Comparison of ENCODE assay signal across 5 fruit fly cellular contexts in the genomic region with DNA sequence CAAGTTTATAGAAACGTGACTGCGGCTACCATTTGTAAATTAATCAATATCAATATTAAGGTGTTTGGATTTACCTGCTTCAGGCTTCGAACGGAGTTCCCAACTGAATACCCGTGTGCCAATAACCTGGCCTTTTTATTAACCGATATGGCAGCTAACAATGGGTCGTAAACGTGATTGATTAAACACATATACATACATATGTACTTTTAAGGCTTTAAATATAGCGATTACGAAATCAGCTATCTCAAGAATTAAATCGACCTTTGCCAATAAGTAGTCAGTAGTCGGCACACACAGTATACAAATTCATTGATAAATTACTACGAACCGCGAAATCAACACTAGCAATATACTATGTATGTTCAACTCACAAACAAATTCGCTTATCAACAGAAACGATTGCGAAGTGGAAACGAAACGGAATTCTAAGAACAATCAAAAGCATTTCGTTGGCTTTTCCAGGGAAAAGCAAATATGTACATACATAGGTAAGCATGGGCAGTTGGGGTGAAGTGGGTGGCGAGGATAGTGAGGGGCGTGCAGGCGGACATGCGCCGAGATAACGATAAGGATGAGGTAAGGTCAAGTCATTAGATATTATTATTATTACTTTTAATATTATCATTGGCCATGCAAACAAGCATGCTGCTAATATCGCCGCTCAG.
A peak's percentile ranks its signal among the peaks of the same experiment; 100 is the strongest.
TF ChIP-seq lines count a peak whose summit lies in the region.

No protein-coding gene starts in this region.

- peak; percentile 6 for TF ChIP-seq CTCF in whole organism, embryonic (GFP tag; optimal IDR thresholded peaks at IDR 0.05; lab: Kevin White, UChicago)

TF ChIP-seq in whole organism, adult, 20 proteins besides CTCF, POLR2A, EP300 and RAD21 (continues in another document):
- TF ChIP-seq CG14711 (tag; optimal IDR thresholded peaks at IDR 0.05; lab: Kevin White, UChicago) (peak; percentile 60), CG11617 (GFP tag; optimal IDR thresholded peaks at IDR 0.05; lab: Kevin White, UChicago) (peak; percentile 58), cic (GFP tag; optimal IDR thresholded peaks at IDR 0.05; lab: Kevin White, UChicago) (peak; percentile 100), Mnt (GFP tag; optimal IDR thresholded peaks at IDR 0.05; lab: Kevin White, UChicago) (peak; percentile 76), CG1620 (GFP tag; optimal IDR thresholded peaks at IDR 0.05; lab: Kevin White, UChicago) (peak; percentile 11), CG7045 (GFP tag; optimal IDR thresholded peaks at IDR 0.05; lab: Kevin White, UChicago) (peak; percentile 87), tj (GFP tag; optimal IDR thresholded peaks at IDR 0.05; lab: Kevin White, UChicago) (peak; percentile 65), kay (GFP tag; lab: Kevin White, UChicago; ENCODE audit: borderline replicate concordance) (peak; percentile 90), toe (GFP tag; optimal IDR thresholded peaks at IDR 0.05; lab: Kevin White, UChicago) (peak; percentile 14), CG12768 (GFP tag; optimal IDR thresholded peaks at IDR 0.05; lab: Kevin White, UChicago) (peak; percentile 77), Hr96 (GFP tag; optimal IDR thresholded peaks at IDR 0.05; lab: Kevin White, UChicago) (peak; percentile 5), CG5204 (GFP tag; optimal IDR thresholded peaks at IDR 0.05; lab: Kevin White, UChicago) (no peak), cnc (optimal IDR thresholded peaks at IDR 0.05; lab: Kevin White, UChicago) (no peak), bab1 (GFP tag; optimal IDR thresholded peaks at IDR 0.05; lab: Kevin White, UChicago) (no peak), ovo (GFP tag; optimal IDR thresholded peaks at IDR 0.05; lab: Kevin White, UChicago) (peak; percentile 79), CG7101 (tag; optimal IDR thresholded peaks at IDR 0.05; lab: Kevin White, UChicago) (peak; percentile 84)

TF ChIP-seq in whole organism, embryonic, 481 proteins besides CTCF, POLR2A, EP300 and RAD21 (continues in another document):
- TF ChIP-seq CG4707 (GFP tag; optimal IDR thresholded peaks at IDR 0.05; lab: Kevin White, UChicago) (peak; percentile 69), CG5180 (GFP tag; optimal IDR thresholded peaks at IDR 0.05; lab: Kevin White, UChicago) (peak; percentile 64), croc (GFP tag; conservative IDR thresholded peaks at IDR 0.05; lab: Robert Waterston, UW) (no peak), zen2 (GFP tag; IDR thresholded peaks at IDR 0.05; lab: Robert Waterston, UW; ENCODE audit: partially characterized antibody) (no peak), Nf-YA (GFP tag; IDR thresholded peaks at IDR 0.05; lab: Robert Waterston, UW) (0 out of 2 replicates have a peak, but pooled peaks have one; percentile 28), CG14667 (GFP tag; IDR thresholded peaks at IDR 0.05; lab: Robert Waterston, UW) (no peak), CG7963 (GFP tag; IDR thresholded peaks at IDR 0.05; lab: Robert Waterston, UW; ENCODE audit: partially characterized antibody) (no peak), CG7372 (GFP tag; IDR thresholded peaks at IDR 0.05; lab: Robert Waterston, UW) (no peak), CG15073 (GFP tag; optimal IDR thresholded peaks at IDR 0.05; lab: Kevin White, UChicago) (no peak), tll (GFP tag; optimal IDR thresholded peaks at IDR 0.05; lab: Kevin White, UChicago) (no peak), sna (GFP tag; IDR thresholded peaks at IDR 0.05; lab: Robert Waterston, UW; ENCODE audit: partially characterized antibody) (no peak), ken (GFP tag; IDR thresholded peaks at IDR 0.05; lab: Robert Waterston, UW) (peak; percentile 37; the same call in 1 of the 3 replicates), Hmr (GFP tag; optimal IDR thresholded peaks at IDR 0.05; lab: Kevin White, UChicago) (peak; percentile 85), Sox102F (GFP tag; optimal IDR thresholded peaks at IDR 0.05; lab: Kevin White, UChicago) (peak; percentile 42), unc-4 (GFP tag; IDR thresholded peaks at IDR 0.05; lab: Robert Waterston, UW; ENCODE audit: partially characterized antibody) (no peak), gem (tag; optimal IDR thresholded peaks at IDR 0.05; lab: Kevin White, UChicago) (peak; percentile 66)

TF ChIP-seq in whole organism, prepupa, 60 proteins besides CTCF, POLR2A, EP300 and RAD21 (continues in another document):
- TF ChIP-seq dsx (GFP tag; optimal IDR thresholded peaks at IDR 0.05; lab: Kevin White, UChicago; ENCODE audit: poor library complexity, severe bottlenecking) = no peak
- no peak for TF ChIP-seq pdm3 (GFP tag; optimal IDR thresholded peaks at IDR 0.05; lab: Kevin White, UChicago)
- TF ChIP-seq Met (GFP tag; optimal IDR thresholded peaks at IDR 0.05; lab: Kevin White, UChicago) = peak; percentile 5
- TF ChIP-seq Ets21C (GFP tag; optimal IDR thresholded peaks at IDR 0.05; lab: Kevin White, UChicago) = no peak
- no peak for TF ChIP-seq fd85E (GFP tag; optimal IDR thresholded peaks at IDR 0.05; lab: Kevin White, UChicago)
- peak; percentile 17 for TF ChIP-seq CG6854 (GFP tag; optimal IDR thresholded peaks at IDR 0.05; lab: Kevin White, UChicago)
- peak; percentile 45 for TF ChIP-seq Eip93F (GFP tag; optimal IDR thresholded peaks at IDR 0.05; lab: Kevin White, UChicago)
- TF ChIP-seq Eip78C (GFP tag; lab: Kevin White, UChicago) = peak; percentile 33
- no peak for TF ChIP-seq topi (GFP tag; optimal IDR thresholded peaks at IDR 0.05; lab: Kevin White, UChicago)
- TF ChIP-seq Hr4 (GFP tag; optimal IDR thresholded peaks at IDR 0.05; lab: Kevin White, UChicago) = no peak
- TF ChIP-seq svp (GFP tag; lab: Kevin White, UChicago) = peak; percentile 48
- no peak for TF ChIP-seq CG3032 (tag; optimal IDR thresholded peaks at IDR 0.05; lab: Kevin White, UChicago)
- TF ChIP-seq CG1621 (tag; optimal IDR thresholded peaks at IDR 0.05; lab: Kevin White, UChicago) = no peak
- TF ChIP-seq CG6276 (GFP tag; optimal IDR thresholded peaks at IDR 0.05; lab: Kevin White, UChicago) = peak; percentile 4
- no peak for TF ChIP-seq CG7368 (GFP tag; optimal IDR thresholded peaks at IDR 0.05; lab: Kevin White, UChicago)
- TF ChIP-seq Eip75B (GFP tag; optimal IDR thresholded peaks at IDR 0.05; lab: Kevin White, UChicago) = no peak
- TF ChIP-seq CG3919 (GFP tag; optimal IDR thresholded peaks at IDR 0.05; lab: Kevin White, UChicago) = no peak
- no peak for TF ChIP-seq CG10631 (GFP tag; optimal IDR thresholded peaks at IDR 0.05; lab: Kevin White, UChicago)

TF ChIP-seq in whole organism, pupa, 21 proteins besides CTCF, POLR2A, EP300 and RAD21 (continues in another document):
- TF ChIP-seq CG10348 (GFP tag; IDR thresholded peaks at IDR 0.05; lab: Robert Waterston, UW) = no peak
- TF ChIP-seq D1 (tag; optimal IDR thresholded peaks at IDR 0.05; lab: Kevin White, UChicago) = no peak
- TF ChIP-seq CG32121 (GFP tag; IDR thresholded peaks at IDR 0.05; lab: Robert Waterston, UW) = 0 out of 2 replicates have a peak, but pooled peaks have one; percentile 20
- no peak for TF ChIP-seq CG8301 (tag; optimal IDR thresholded peaks at IDR 0.05; lab: Kevin White, UChicago)
- no peak for TF ChIP-seq CG14655 (GFP tag; optimal IDR thresholded peaks at IDR 0.05; lab: Kevin White, UChicago)
- TF ChIP-seq Pif1B (GFP tag; optimal IDR thresholded peaks at IDR 0.05; lab: Kevin White, UChicago) = no peak
- no peak for TF ChIP-seq CG34367 (tag; optimal IDR thresholded peaks at IDR 0.05; lab: Kevin White, UChicago)
- TF ChIP-seq EcR (GFP tag; optimal IDR thresholded peaks at IDR 0.05; lab: Kevin White, UChicago) = no peak
- TF ChIP-seq rn (GFP tag; IDR thresholded peaks at IDR 0.05; lab: Robert Waterston, UW) = no peak
- no peak for TF ChIP-seq Snoo (tag; optimal IDR thresholded peaks at IDR 0.05; lab: Kevin White, UChicago)
- TF ChIP-seq CG4496 (GFP tag; IDR thresholded peaks at IDR 0.05; lab: Robert Waterston, UW) = no peak
- peak; percentile 36 for TF ChIP-seq gl (tag; optimal IDR thresholded peaks at IDR 0.05; lab: Kevin White, UChicago)
- TF ChIP-seq CG12605 (GFP tag; IDR thresholded peaks at IDR 0.05; lab: Robert Waterston, UW) = no peak
- no peak for TF ChIP-seq Pif1A (GFP tag; optimal IDR thresholded peaks at IDR 0.05; lab: Kevin White, UChicago)
- no peak for TF ChIP-seq fd96Ca (GFP tag; IDR thresholded peaks at IDR 0.05; lab: Robert Waterston, UW)
- peak; percentile 25 for TF ChIP-seq CG8159 (tag; optimal IDR thresholded peaks at IDR 0.05; lab: Kevin White, UChicago)
- no peak for TF ChIP-seq CG17806 (tag; optimal IDR thresholded peaks at IDR 0.05; lab: Kevin White, UChicago)
- no peak for TF ChIP-seq CG9948 (tag; optimal IDR thresholded peaks at IDR 0.05; lab: Kevin White, UChicago)
- no peak for TF ChIP-seq CG13204 (GFP tag; optimal IDR thresholded peaks at IDR 0.05; lab: Kevin White, UChicago)
- peak; percentile 26 for TF ChIP-seq Ets98B (GFP tag; IDR thresholded peaks at IDR 0.05; lab: Robert Waterston, UW)

TF ChIP-seq in whole organism, wandering third instar larva, 38 proteins besides CTCF, POLR2A, EP300 and RAD21:
- TF ChIP-seq h (GFP tag; optimal IDR thresholded peaks at IDR 0.05; lab: Kevin White, UChicago) (peak; percentile 20), Jra (GFP tag; optimal IDR thresholded peaks at IDR 0.05; lab: Kevin White, UChicago) (no peak), Sp1 (GFP tag; optimal IDR thresholded peaks at IDR 0.05; lab: Kevin White, UChicago) (peak; percentile 37), CrebA (GFP tag; optimal IDR thresholded peaks at IDR 0.05; lab: Kevin White, UChicago; ENCODE audit: borderline replicate concordance) (peak; percentile 63), rgr (GFP tag; optimal IDR thresholded peaks at IDR 0.05; lab: Kevin White, UChicago) (peak; percentile 49), Rel (GFP tag; optimal IDR thresholded peaks at IDR 0.05; lab: Kevin White, UChicago) (no peak), Rel (tag; optimal IDR thresholded peaks at IDR 0.05; lab: Kevin White, UChicago) (peak; percentile 52), br (GFP tag; optimal IDR thresholded peaks at IDR 0.05; lab: Kevin White, UChicago) (peak; percentile 47), Hnf4 (GFP tag; optimal IDR thresholded peaks at IDR 0.05; lab: Kevin White, UChicago) (no peak), foxo (GFP tag; optimal IDR thresholded peaks at IDR 0.05; lab: Kevin White, UChicago) (peak in 1 of 2 experiments; percentile 45), OdsH (GFP tag; optimal IDR thresholded peaks at IDR 0.05; lab: Kevin White, UChicago) (peak; percentile 12), CG32264 (GFP tag; optimal IDR thresholded peaks at IDR 0.05; lab: Kevin White, UChicago) (no peak), CG9705 (GFP tag; optimal IDR thresholded peaks at IDR 0.05; lab: Kevin White, UChicago) (peak; percentile 6), Myc (optimal IDR thresholded peaks at IDR 0.05; lab: Kevin White, UChicago) (no peak), fru (GFP tag; optimal IDR thresholded peaks at IDR 0.05; lab: Kevin White, UChicago) (peak; percentile 22)
